Fruit fly (Drosophila melanogaster) whole organism, embryonic: ENCODE data around the gene CG16985.

Experiments used
- Asciz ChIP-seq: fragments of 200-800 bp; sonication (Bioruptor generic); optimal IDR thresholded peaks from 2 replicates; lab custom pipeline; 2017; ENCODE audit warnings: missing biosample characterization, mild to moderate bottlenecking, missing genetic modification characterization, missing genetic modification reagents
- BEAF-32 ChIP-seq: fragments of 200-800 bp; sonication (Bioruptor generic); optimal IDR thresholded peaks from 3 replicates; lab custom pipeline; 2017; ENCODE audit warnings: missing biosample characterization, missing genetic modification characterization, mild to moderate bottlenecking, moderate library complexity, missing genetic modification reagents
- CG1024 ChIP-seq: fragments of 200-800 bp; sonication (Bioruptor generic); IDR thresholded peaks from 2 replicates; pipeline ENCODE4 v1.3.6; 2022; ENCODE audit warnings: missing biosample characterization, missing genetic modification characterization
- CG10979 ChIP-seq: fragments of 200-800 bp; sonication (Bioruptor generic); optimal IDR thresholded peaks from 2 replicates; lab custom pipeline; 2018; ENCODE audit warnings: missing biosample characterization, mild to moderate bottlenecking, missing genetic modification characterization, moderate library complexity
- CG11560 ChIP-seq: fragments of 200-800 bp; sonication (Bioruptor generic); IDR thresholded peaks from 3 replicates; pipeline ENCODE4 v1.3.6; 2022; ENCODE audit warnings: missing biosample characterization, missing genetic modification characterization
- CG11723 ChIP-seq: fragments of 200-800 bp; sonication (Bioruptor generic); optimal IDR thresholded peaks from 2 replicates; lab custom pipeline; 2017; ENCODE audit warnings: missing biosample characterization, mild to moderate bottlenecking, missing genetic modification characterization
- CG12155 ChIP-seq: fragments of 200-800 bp; sonication (Bioruptor generic); optimal IDR thresholded peaks from 3 replicates; lab custom pipeline; 2016; ENCODE audit warnings: missing biosample characterization, missing genetic modification characterization
- CG12236 ChIP-seq: fragments of 200-800 bp; sonication (Bioruptor generic); optimal IDR thresholded peaks from 2 replicates; lab custom pipeline; 2016; ENCODE audit warnings: missing biosample characterization, missing genetic modification characterization
- CG1233 ChIP-seq: fragments of 200-800 bp; sonication (Bioruptor generic); optimal IDR thresholded peaks from 4 replicates; lab custom pipeline; 2018; ENCODE audit warnings: missing biosample characterization, mild to moderate bottlenecking, missing genetic modification characterization
- CG13775 ChIP-seq: fragments of 200-800 bp; sonication (Bioruptor generic); optimal IDR thresholded peaks from 3 replicates; lab custom pipeline; 2017; ENCODE audit warnings: missing biosample characterization, mild to moderate bottlenecking, missing genetic modification characterization
- CG15011 ChIP-seq: fragments of 200-800 bp; sonication (Bioruptor generic); optimal IDR thresholded peaks from 3 replicates; lab custom pipeline; 2018; ENCODE audit warnings: missing biosample characterization, mild to moderate bottlenecking, missing genetic modification characterization
- CG15514 ChIP-seq: fragments of 200-800 bp; sonication (Bioruptor generic); optimal IDR thresholded peaks from 3 replicates; lab custom pipeline; 2017; ENCODE audit warnings: missing biosample characterization, missing genetic modification characterization, mild to moderate bottlenecking, moderate library complexity, missing genetic modification reagents
- CG15696 ChIP-seq: fragments of 200-800 bp; sonication (Bioruptor generic); optimal IDR thresholded peaks from 2 replicates; lab custom pipeline; 2019; ENCODE audit warnings: missing biosample characterization, mild to moderate bottlenecking, missing genetic modification characterization, moderate library complexity
- CG17186 ChIP-seq: fragments of 200-800 bp; sonication (Bioruptor generic); optimal IDR thresholded peaks from 3 replicates; lab custom pipeline; 2017; ENCODE audit warnings: missing biosample characterization, missing genetic modification reagents, missing genetic modification characterization
- CG17612 ChIP-seq: fragments of 200-800 bp; sonication (Bioruptor generic); IDR thresholded peaks from 2 replicates; pipeline ENCODE4 v1.3.6; 2022; ENCODE audit warnings: missing biosample characterization, missing genetic modification characterization
- CG31388 ChIP-seq: fragments of 200-800 bp; sonication (Bioruptor generic); optimal IDR thresholded peaks from 2 replicates; lab custom pipeline; 2016; ENCODE audit warnings: missing biosample characterization, missing genetic modification characterization
- CG33557 ChIP-seq: fragments of 200-800 bp; sonication (Bioruptor generic); optimal IDR thresholded peaks from 2 replicates; lab custom pipeline; 2019; ENCODE audit warnings: missing biosample characterization, mild to moderate bottlenecking, missing genetic modification characterization, moderate library complexity
- CG3726 ChIP-seq: fragments of 200-800 bp; sonication (Bioruptor generic); IDR thresholded peaks from 3 replicates; pipeline ENCODE4, ENCODE4 v1.3.6; 2022; ENCODE audit warnings: missing biosample characterization, missing genetic modification characterization
- CG6765 ChIP-seq: fragments of 200-800 bp; sonication (Bioruptor generic); optimal IDR thresholded peaks from 3 replicates; lab custom pipeline; 2017; ENCODE audit warnings: missing biosample characterization, mild to moderate bottlenecking, missing genetic modification characterization
- CG7372 ChIP-seq: fragments of 200-800 bp; sonication (Bioruptor generic); IDR thresholded peaks from 2 replicates; pipeline ENCODE4 v1.3.6; 2022; ENCODE audit warnings: missing biosample characterization, missing genetic modification characterization
- CG7556 ChIP-seq: fragments of 200-800 bp; sonication (Bioruptor generic); optimal IDR thresholded peaks from 2 replicates; lab custom pipeline; 2017; ENCODE audit warnings: missing biosample characterization, mild to moderate bottlenecking, missing genetic modification characterization
- CG9876 ChIP-seq: fragments of 200-800 bp; sonication (Bioruptor generic); optimal IDR thresholded peaks from 2 replicates; lab custom pipeline; 2016; ENCODE audit warnings: missing biosample characterization, missing genetic modification characterization
- D19A ChIP-seq: fragments of 200-800 bp; optimal IDR thresholded peaks from 3 replicates; lab custom pipeline; 2019; ENCODE audit warnings: missing biosample characterization, mild to moderate bottlenecking, missing genetic modification characterization, moderate library complexity
- GATAe ChIP-seq: fragments of 200-800 bp; sonication (Bioruptor generic); conservative IDR thresholded peaks from 2 replicates; pipeline ENCODE4 v1.3.6; 2022; ENCODE audit warnings: missing biosample characterization, missing genetic modification characterization
- Hey ChIP-seq: fragments of 200-800 bp; sonication (Bioruptor generic); optimal IDR thresholded peaks from 3 replicates; lab custom pipeline; 2018; ENCODE audit warnings: missing biosample characterization, mild to moderate bottlenecking, missing genetic modification characterization
- Mad ChIP-seq: fragments of 200-800 bp; sonication (Bioruptor generic); optimal IDR thresholded peaks from 2 replicates; lab custom pipeline; 2016; ENCODE audit warnings: missing biosample characterization, missing genetic modification characterization
- Meics ChIP-seq: fragments of 200-800 bp; sonication (Bioruptor generic); optimal IDR thresholded peaks from 2 replicates; lab custom pipeline; 2017; ENCODE audit warnings: missing biosample characterization, mild to moderate bottlenecking, missing genetic modification characterization
- NK7.1 ChIP-seq: fragments of 200-800 bp; sonication (Bioruptor generic); optimal IDR thresholded peaks from 3 replicates; lab custom pipeline; 2016; ENCODE audit warnings: missing biosample characterization, missing genetic modification characterization
- YL-1 ChIP-seq: fragments of 200-800 bp; sonication (Bioruptor generic); optimal IDR thresholded peaks from 3 replicates; lab custom pipeline; 2017; ENCODE audit warnings: missing biosample characterization, mild to moderate bottlenecking, missing genetic modification characterization
- ara ChIP-seq: fragments of 200-800 bp; sonication (Bioruptor generic); IDR thresholded peaks from 2 replicates; pipeline ENCODE4 v1.3.6; 2022; ENCODE audit warnings: missing biosample characterization, missing genetic modification characterization
- dan ChIP-seq: fragments of 200-800 bp; sonication (Bioruptor generic); IDR thresholded peaks from 2 replicates; pipeline ENCODE4 v1.3.6; 2022; ENCODE audit warnings: missing biosample characterization, missing genetic modification characterization
- her ChIP-seq: fragments of 200-800 bp; sonication (Bioruptor generic); optimal IDR thresholded peaks from 2 replicates; lab custom pipeline; 2016; ENCODE audit warnings: missing biosample characterization, missing genetic modification characterization
- hkb ChIP-seq, 2 experiments: fragments of 200-800 bp in 1 of 2; fragments of >200 bp in 1 of 2; sonication (Bioruptor generic) in 1 of 2; IDR thresholded peaks in 1 of 2; optimal IDR thresholded peaks in 1 of 2; 2 replicates each; pipeline versions ENCODE4 v1.3.6 to Lab custom; 2017 to 2022; ENCODE audit warnings: missing biosample characterization in 1 of 2, missing genetic modification characterization in 1 of 2
- jumu ChIP-seq: fragments of 200-800 bp; sonication (Bioruptor generic); optimal IDR thresholded peaks from 3 replicates; lab custom pipeline; 2016; ENCODE audit warnings: missing biosample characterization, missing genetic modification characterization
- klu ChIP-seq: fragments of 200-800 bp; sonication (Bioruptor generic); IDR thresholded peaks from 2 replicates; pipeline ENCODE4 v1.3.6; 2022; ENCODE audit warnings: missing biosample characterization, missing genetic modification characterization
- lbe ChIP-seq: fragments of 200-800 bp; sonication (Bioruptor generic); optimal IDR thresholded peaks from 2 replicates; lab custom pipeline; 2016; ENCODE audit warnings: missing biosample characterization, mild to moderate bottlenecking, missing genetic modification characterization
- maf-S ChIP-seq: fragments of 200-800 bp; sonication (Bioruptor generic); optimal IDR thresholded peaks from 2 replicates; lab custom pipeline; 2016; ENCODE audit warnings: missing biosample characterization, missing genetic modification characterization
- mirr ChIP-seq: fragments of 200-800 bp; sonication (Bioruptor generic); optimal IDR thresholded peaks from 3 replicates; lab custom pipeline; 2018; ENCODE audit warnings: missing biosample characterization, mild to moderate bottlenecking, missing genetic modification characterization
- org-1 ChIP-seq: fragments of 200-800 bp; sonication (Bioruptor generic); optimal IDR thresholded peaks from 2 replicates; lab custom pipeline; 2017; ENCODE audit warnings: missing biosample characterization, missing genetic modification characterization
- pb ChIP-seq: fragments of 200-800 bp; sonication (Bioruptor generic); optimal IDR thresholded peaks from 3 replicates; lab custom pipeline; 2016; ENCODE audit warnings: missing biosample characterization, missing genetic modification characterization
- pum ChIP-seq: fragments of 200-800 bp; sonication (Bioruptor generic); optimal IDR thresholded peaks from 2 replicates; lab custom pipeline; 2016; ENCODE audit warnings: missing biosample characterization, missing genetic modification characterization
- schlank ChIP-seq: fragments of 200-800 bp; sonication (Bioruptor generic); optimal IDR thresholded peaks from 2 replicates; lab custom pipeline; 2018; ENCODE audit warnings: missing biosample characterization, mild to moderate bottlenecking, missing genetic modification characterization
- sim ChIP-seq: fragments of 200-800 bp; sonication (Bioruptor generic); IDR thresholded peaks from 2 replicates; pipeline ENCODE4 v1.3.6; 2022; ENCODE audit warnings: missing biosample characterization, missing genetic modification characterization
- sima ChIP-seq: fragments of 200-800 bp; sonication (Bioruptor generic); optimal IDR thresholded peaks from 2 replicates; lab custom pipeline; 2016; ENCODE audit warnings: missing biosample characterization, missing genetic modification characterization
- sisA ChIP-seq: fragments of 200-800 bp; sonication (Bioruptor generic); IDR thresholded peaks from 2 replicates; pipeline ENCODE4 v1.3.6; 2022; ENCODE audit warnings: missing biosample characterization, missing genetic modification characterization
- slbo ChIP-seq: fragments of 200-800 bp; sonication (Bioruptor generic); IDR thresholded peaks from 2 replicates; pipeline ENCODE4 v1.3.6; 2022; ENCODE audit warnings: missing biosample characterization, missing genetic modification characterization
- slp2 ChIP-seq: fragments of 200-800 bp; sonication (Bioruptor generic); optimal IDR thresholded peaks from 2 replicates; lab custom pipeline; 2016; ENCODE audit warnings: missing biosample characterization, missing genetic modification characterization
- vfl ChIP-seq: fragments of 200-800 bp; sonication (Bioruptor generic); optimal IDR thresholded peaks from 2 replicates; lab custom pipeline; 2016; ENCODE audit warnings: missing biosample characterization, missing genetic modification characterization
- zfh1 ChIP-seq: fragments of 200-800 bp; sonication (Bioruptor generic); IDR thresholded peaks from 3 replicates; pipeline ENCODE4 v1.3.6; 2022; ENCODE audit warnings: missing biosample characterization, missing genetic modification characterization

The CG16985 gene

dm6 chr3L:2589911-2590763, 9.0 kb upstream of the CG16985 start (continued):
- TF ChIP-seq CG17612 (GFP tag; lab: Robert Waterston, UW) (no peak), sima (no peak), CG13775 (GFP tag; lab: Kevin White, UChicago) (peak; percentile 76), lbe (GFP tag; lab: Kevin White, UChicago) (no peak), schlank (tag; lab: Kevin White, UChicago) (peak; percentile 22), jumu (GFP tag; lab: Kevin White, UChicago) (no peak), YL-1 (GFP tag; lab: Kevin White, UChicago) (no peak), org-1 (GFP tag; lab: Kevin White, UChicago) (peak; percentile 66), slp2 (no peak), slbo (GFP tag; lab: Robert Waterston, UW) (peak; percentile 83), CG11560 (tag; lab: Robert Waterston, UW) (no peak), her (GFP tag; lab: Kevin White, UChicago) (no peak), CG6765 (GFP tag; lab: Kevin White, UChicago) (peak; percentile 79), CG7372 (GFP tag; lab: Robert Waterston, UW) (no peak), vfl (GFP tag; lab: Kevin White, UChicago) (peak; percentile 12), CG31388 (peak; percentile 45), pum (no peak), CG15011 (GFP tag; lab: Kevin White, UChicago) (peak; percentile 38), zfh1 (GFP tag; lab: Robert Waterston, UW) (no peak; the same call in 2 of the 3 replicates), CG1024 (GFP tag; lab: Robert Waterston, UW) (0 out of 2 replicates have a peak, but pooled peaks have one; percentile 44), klu (GFP tag; lab: Robert Waterston, UW) (no peak; the same call in 1 of the 2 replicates), Asciz (GFP tag; lab: Kevin White, UChicago) (peak; percentile 33), maf-S (GFP tag; lab: Kevin White, UChicago) (no peak), Meics (GFP tag; lab: Kevin White, UChicago) (peak; percentile 78), BEAF-32 (GFP tag; lab: Kevin White, UChicago) (peak; percentile 79), dan (GFP tag; lab: Robert Waterston, UW) (no peak), CG3726 (no peak), sisA (GFP tag; lab: Robert Waterston, UW) (peak; percentile 58; the same call in 1 of the 2 replicates), hkb (optimal IDR thresholded peaks at IDR 0.05; lab: Kevin White, UChicago) (no peak), hkb (GFP tag; IDR thresholded peaks at IDR 0.05; lab: Robert Waterston, UW) (peak; percentile 73), CG7556 (GFP tag; lab: Kevin White, UChicago) (peak; percentile 84), D19A (tag; lab: Kevin White, UChicago) (peak; percentile 77), CG15514 (GFP tag; lab: Kevin White, UChicago) (peak; percentile 68), CG9876 (GFP tag; lab: Kevin White, UChicago) (no peak), Hey (tag; lab: Kevin White, UChicago) (no peak), CG17186 (GFP tag; lab: Kevin White, UChicago) (no peak), ara (GFP tag; lab: Robert Waterston, UW) (no peak), CG12155 (GFP tag; lab: Kevin White, UChicago) (peak; percentile 56), GATAe (GFP tag; lab: Robert Waterston, UW) (no peak), sim (GFP tag; lab: Robert Waterston, UW) (no peak), CG12236 (GFP tag; lab: Kevin White, UChicago) (no peak), CG11723 (GFP tag; lab: Kevin White, UChicago) (peak; percentile 45), pb (no peak), Mad (GFP tag; lab: Kevin White, UChicago) (peak; percentile 32), CG10979 (tag; lab: Kevin White, UChicago) (peak; percentile 76), CG1233 (GFP tag; lab: Kevin White, UChicago) (peak; percentile 73), NK7.1 (GFP tag; lab: Kevin White, UChicago) (no peak), CG33557 (peak; percentile 81), mirr (GFP tag; lab: Kevin White, UChicago) (no peak), CG15696 (tag; lab: Kevin White, UChicago) (peak; percentile 84)
